Fruit fly (Drosophila melanogaster) whole organism, embryonic: ENCODE results near the gene Alg2.

Experiments used
- BEAF-32 ChIP-seq: fragments of 200-800 bp; sonication (Bioruptor generic); optimal IDR thresholded peaks from 3 replicates; lab custom pipeline; 2017; ENCODE audit warnings: missing biosample characterization, missing genetic modification characterization, mild to moderate bottlenecking, moderate library complexity, missing genetic modification reagents
- CG10366 ChIP-seq: fragments of 200-800 bp; sonication (Bioruptor generic); IDR thresholded peaks from 2 replicates; pipeline ENCODE4 v1.3.6; 2022; ENCODE audit warnings: missing biosample characterization, missing genetic modification characterization
- CG10431 ChIP-seq: fragments of 200-800 bp; sonication (Bioruptor generic); optimal IDR thresholded peaks from 3 replicates; lab custom pipeline; 2018; ENCODE audit warnings: missing biosample characterization, mild to moderate bottlenecking, missing genetic modification characterization
- CG11093 ChIP-seq: fragments of 200-800 bp; sonication (Bioruptor generic); IDR thresholded peaks from 3 replicates; pipeline ENCODE4 v1.3.6; 2022; ENCODE audit warnings: missing biosample characterization, missing genetic modification characterization
- CG11723 ChIP-seq: fragments of 200-800 bp; sonication (Bioruptor generic); optimal IDR thresholded peaks from 2 replicates; lab custom pipeline; 2017; ENCODE audit warnings: missing biosample characterization, mild to moderate bottlenecking, missing genetic modification characterization
- CG12104 ChIP-seq: fragments of 200-800 bp; sonication (Bioruptor generic); optimal IDR thresholded peaks from 3 replicates; lab custom pipeline; 2016; ENCODE audit warnings: missing biosample characterization, missing genetic modification characterization
- CG12391 ChIP-seq: fragments of 200-800 bp; sonication (Bioruptor generic); optimal IDR thresholded peaks from 3 replicates; lab custom pipeline; 2018; ENCODE audit warnings: missing biosample characterization, mild to moderate bottlenecking, missing genetic modification characterization, moderate library complexity
- CG13123 ChIP-seq: fragments of 200-800 bp; sonication (Bioruptor generic); optimal IDR thresholded peaks from 2 replicates; lab custom pipeline; 2016; ENCODE audit warnings: missing biosample characterization, missing genetic modification characterization
- CG14965 ChIP-seq: fragments of 200-800 bp; sonication (Bioruptor generic); optimal IDR thresholded peaks from 2 replicates; lab custom pipeline; 2016; ENCODE audit warnings: missing biosample characterization, missing genetic modification characterization, borderline replicate concordance
- CG2875 ChIP-seq: fragments of 200-800 bp; sonication (Bioruptor generic); optimal IDR thresholded peaks from 2 replicates; lab custom pipeline; 2017; ENCODE audit warnings: missing biosample characterization, mild to moderate bottlenecking, missing genetic modification characterization, missing genetic modification reagents
- CG3065 ChIP-seq: fragments of 200-800 bp; sonication (Bioruptor generic); optimal IDR thresholded peaks from 2 replicates; lab custom pipeline; 2016; ENCODE audit warnings: missing biosample characterization, missing genetic modification characterization
- CG4360 ChIP-seq: fragments of 200-800 bp; sonication (Bioruptor generic); IDR thresholded peaks from 2 replicates; pipeline ENCODE4 v1.3.6; 2022; ENCODE audit warnings: missing biosample characterization, missing genetic modification characterization
- CG8281 ChIP-seq: fragments of 200-800 bp; sonication (Bioruptor generic); optimal IDR thresholded peaks from 2 replicates; lab custom pipeline; 2018; ENCODE audit warnings: missing biosample characterization, mild to moderate bottlenecking, missing genetic modification characterization, moderate library complexity
- D ChIP-seq, 2 experiments: fragments of 200-800 bp in 1 of 2; fragments of >200 bp in 1 of 2; sonication (Bioruptor generic) in 1 of 2; optimal IDR thresholded peaks; 2 replicates in 1 of 2; 3 replicates in 1 of 2; lab custom pipeline; 2017; ENCODE audit warnings: mild to moderate bottlenecking in 1 of 2, missing biosample characterization in 1 of 2, missing genetic modification characterization in 1 of 2, missing genetic modification reagents in 1 of 2
- GATAe ChIP-seq: fragments of 200-800 bp; sonication (Bioruptor generic); conservative IDR thresholded peaks from 2 replicates; pipeline ENCODE4 v1.3.6; 2022; ENCODE audit warnings: missing biosample characterization, missing genetic modification characterization
- Med ChIP-seq: fragments of 200-800 bp; sonication (Bioruptor generic); peaks from one replicate; lab custom pipeline; 2016; ENCODE audit warnings: missing biosample characterization, missing genetic modification characterization, mild to moderate bottlenecking, inconsistent platforms, moderate library complexity
- Oli ChIP-seq: fragments of 200-800 bp; sonication (Bioruptor generic); optimal IDR thresholded peaks from 2 replicates; lab custom pipeline; 2018; ENCODE audit warnings: missing biosample characterization, mild to moderate bottlenecking, missing genetic modification characterization, moderate library complexity
- Rfx ChIP-seq: fragments of 200-800 bp; sonication (Bioruptor generic); IDR thresholded peaks from 2 replicates; pipeline ENCODE4 v1.3.6; 2022; ENCODE audit warnings: missing biosample characterization, missing genetic modification characterization
- Taf1 ChIP-seq: fragments of 200-800 bp; sonication (Bioruptor generic); IDR thresholded peaks from 2 replicates; pipeline ENCODE4 v1.3.6; 2022; ENCODE audit warnings: missing biosample characterization, missing genetic modification characterization
- Xrp1 ChIP-seq: fragments of 200-800 bp; sonication (Bioruptor generic); IDR thresholded peaks from 2 replicates; pipeline ENCODE4 v1.3.6; 2022; ENCODE audit warnings: missing biosample characterization, missing genetic modification characterization
- ab ChIP-seq: fragments of 200-800 bp; sonication (Bioruptor generic); optimal IDR thresholded peaks from 2 replicates; lab custom pipeline; 2016; ENCODE audit warnings: missing biosample characterization, missing genetic modification characterization
- al ChIP-seq: fragments of 200-800 bp; sonication (Bioruptor generic); IDR thresholded peaks from 2 replicates; pipeline ENCODE4 v1.3.6; 2022; ENCODE audit warnings: missing biosample characterization, missing genetic modification characterization
- ara ChIP-seq: fragments of 200-800 bp; sonication (Bioruptor generic); IDR thresholded peaks from 2 replicates; pipeline ENCODE4 v1.3.6; 2022; ENCODE audit warnings: missing biosample characterization, missing genetic modification characterization
- ash1 ChIP-seq: fragments of 200-800 bp; sonication (Bioruptor generic); optimal IDR thresholded peaks from 2 replicates; lab custom pipeline; 2018; ENCODE audit warnings: missing biosample characterization, mild to moderate bottlenecking, missing genetic modification characterization
- az2 ChIP-seq: fragments of 200-800 bp; sonication (Bioruptor generic); optimal IDR thresholded peaks from 3 replicates; lab custom pipeline; 2016; ENCODE audit warnings: missing biosample characterization, missing genetic modification characterization
- cas ChIP-seq: fragments of 200-800 bp; sonication (Bioruptor generic); IDR thresholded peaks from 2 replicates; pipeline ENCODE4 v1.3.6; 2022; ENCODE audit warnings: missing biosample characterization, missing genetic modification characterization
- cato ChIP-seq: fragments of 200-800 bp; sonication (Bioruptor generic); optimal IDR thresholded peaks from 2 replicates; lab custom pipeline; 2016; ENCODE audit warnings: missing biosample characterization, missing genetic modification characterization, borderline replicate concordance
- caup ChIP-seq: fragments of 200-800 bp; sonication (Bioruptor generic); optimal IDR thresholded peaks from 3 replicates; lab custom pipeline; 2017; ENCODE audit warnings: missing biosample characterization, mild to moderate bottlenecking, missing genetic modification characterization, moderate library complexity; ENCODE audit not compliant: severe bottlenecking
- ci ChIP-seq: fragments of 200-800 bp; sonication (Bioruptor generic); IDR thresholded peaks from 3 replicates; pipeline ENCODE4 v1.3.6; 2022; ENCODE audit warnings: missing biosample characterization, missing genetic modification characterization
- disco-r ChIP-seq: fragments of 200-800 bp; sonication (Bioruptor generic); optimal IDR thresholded peaks from 2 replicates; lab custom pipeline; 2016; ENCODE audit warnings: missing biosample characterization, missing genetic modification characterization
- dmrt11E ChIP-seq: fragments of 200-800 bp; sonication (Bioruptor generic); optimal IDR thresholded peaks from 3 replicates; lab custom pipeline; 2018; ENCODE audit warnings: missing biosample characterization, mild to moderate bottlenecking, missing genetic modification characterization, moderate library complexity
- fd102C ChIP-seq: fragments of 200-800 bp; sonication (Bioruptor generic); optimal IDR thresholded peaks from 2 replicates; lab custom pipeline; 2018; ENCODE audit warnings: missing biosample characterization, mild to moderate bottlenecking, missing genetic modification characterization, moderate library complexity
- gfzf ChIP-seq: fragments of 200-800 bp; sonication (Bioruptor generic); optimal IDR thresholded peaks from 2 replicates; lab custom pipeline; 2016; ENCODE audit warnings: missing biosample characterization, mild to moderate bottlenecking, missing genetic modification characterization, moderate library complexity
- grau ChIP-seq: fragments of 200-800 bp; optimal IDR thresholded peaks from 3 replicates; lab custom pipeline; 2019; ENCODE audit warnings: missing biosample characterization, mild to moderate bottlenecking, missing genetic modification characterization, moderate library complexity
- grn ChIP-seq: fragments of 200-800 bp; sonication (Bioruptor generic); optimal IDR thresholded peaks from 3 replicates; lab custom pipeline; 2017; ENCODE audit warnings: missing biosample characterization, missing genetic modification characterization
- gsb ChIP-seq: fragments of 200-800 bp; sonication (Bioruptor generic); IDR thresholded peaks from 2 replicates; pipeline ENCODE4 v1.3.6; 2022; ENCODE audit warnings: missing biosample characterization, missing genetic modification characterization
- hbn ChIP-seq: fragments of 200-800 bp; sonication (Bioruptor generic); IDR thresholded peaks from 2 replicates; pipeline ENCODE4 v1.3.6; 2022; ENCODE audit warnings: missing biosample characterization, missing genetic modification characterization; ENCODE audit not compliant: partially characterized antibody
- hkb ChIP-seq, 2 experiments: fragments of 200-800 bp in 1 of 2; fragments of >200 bp in 1 of 2; sonication (Bioruptor generic) in 1 of 2; IDR thresholded peaks in 1 of 2; optimal IDR thresholded peaks in 1 of 2; 2 replicates each; pipeline versions ENCODE4 v1.3.6 to Lab custom; 2017 to 2022; ENCODE audit warnings: missing biosample characterization in 1 of 2, missing genetic modification characterization in 1 of 2
- insv ChIP-seq, 2 experiments: fragments of 200-800 bp; sonication (Bioruptor generic); optimal IDR thresholded peaks; 3 replicates each; lab custom pipeline; 2016 to 2018; ENCODE audit warnings: missing biosample characterization in 2 of 2, missing genetic modification characterization in 2 of 2
- mam ChIP-seq: fragments of 200-800 bp; sonication (Bioruptor generic); optimal IDR thresholded peaks from 3 replicates; lab custom pipeline; 2016; ENCODE audit warnings: missing biosample characterization, missing genetic modification characterization
- nerfin-1 ChIP-seq: fragments of 200-800 bp; sonication (Bioruptor generic); optimal IDR thresholded peaks from 3 replicates; lab custom pipeline; 2019; ENCODE audit warnings: missing biosample characterization, mild to moderate bottlenecking, missing genetic modification characterization, moderate library complexity
- org-1 ChIP-seq: fragments of 200-800 bp; sonication (Bioruptor generic); optimal IDR thresholded peaks from 2 replicates; lab custom pipeline; 2017; ENCODE audit warnings: missing biosample characterization, missing genetic modification characterization
- ranshi ChIP-seq: fragments of 200-800 bp; sonication (Bioruptor generic); IDR thresholded peaks from 2 replicates; pipeline ENCODE4 v1.3.6; 2022; ENCODE audit warnings: missing biosample characterization, missing genetic modification characterization
- sd ChIP-seq: fragments of 200-800 bp; sonication (Bioruptor generic); optimal IDR thresholded peaks from 3 replicates; lab custom pipeline; 2018; ENCODE audit warnings: missing biosample characterization, mild to moderate bottlenecking, missing genetic modification characterization, moderate library complexity
- vvl ChIP-seq: fragments of 200-800 bp; sonication (Bioruptor generic); IDR thresholded peaks from 2 replicates; pipeline ENCODE4 v1.3.6; 2022; ENCODE audit warnings: missing biosample characterization, missing genetic modification characterization
- wor ChIP-seq: fragments of 200-800 bp; sonication (Bioruptor generic); IDR thresholded peaks from 2 replicates; pipeline ENCODE4 v1.3.6; 2022; ENCODE audit warnings: missing biosample characterization, missing genetic modification characterization
- zfh1 ChIP-seq: fragments of 200-800 bp; sonication (Bioruptor generic); IDR thresholded peaks from 3 replicates; pipeline ENCODE4 v1.3.6; 2022; ENCODE audit warnings: missing biosample characterization, missing genetic modification characterization

The Alg2 gene

DNA sequence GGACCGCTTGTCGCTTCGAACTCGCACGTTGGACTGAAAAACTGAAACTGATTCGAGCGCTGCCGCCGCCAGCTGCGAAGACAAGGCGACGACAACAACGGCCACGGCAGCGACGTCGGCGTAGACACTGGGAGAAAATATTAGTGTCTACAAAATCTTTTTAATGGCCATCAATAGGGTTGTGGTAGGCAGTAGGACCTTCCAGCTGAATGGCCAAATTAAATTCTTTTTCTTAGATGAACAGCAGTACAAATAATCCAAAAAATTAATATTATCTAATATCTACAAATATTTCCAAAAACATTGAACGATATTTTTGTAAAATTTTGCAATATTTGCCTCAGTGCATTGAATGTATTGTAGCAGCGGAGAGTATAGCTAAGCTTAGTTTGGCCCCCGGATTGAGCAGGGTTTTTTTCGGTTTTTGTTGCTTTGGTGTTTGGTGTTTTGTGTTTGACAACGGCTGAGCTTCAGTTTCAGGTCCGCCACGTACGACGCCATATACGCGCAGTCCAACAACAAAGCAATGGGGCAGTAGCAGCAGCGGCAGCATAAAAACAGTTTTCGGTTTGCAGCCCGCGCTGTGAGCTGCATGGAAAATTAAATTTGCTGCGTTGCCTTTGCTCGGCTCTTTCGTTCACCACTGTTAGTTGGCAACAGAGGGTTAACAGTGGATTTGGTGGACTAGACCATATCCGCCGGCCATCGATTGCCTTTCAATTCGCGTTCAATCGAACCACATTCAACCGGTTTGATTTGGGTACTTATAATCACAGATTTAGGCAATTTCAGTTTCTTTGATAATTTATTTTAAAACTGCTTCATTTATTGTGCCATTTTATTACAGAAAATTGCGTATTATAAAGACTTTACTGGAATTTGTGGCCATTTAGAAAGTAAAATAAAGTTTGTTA is 36.4 kb upstream of the Alg2 start, which contains the start of gene Cht7 (continued):
- peak; percentile 90 for TF ChIP-seq Xrp1 (GFP tag; lab: Robert Waterston, UW)
- TF ChIP-seq cato (GFP tag; lab: Kevin White, UChicago): peak; percentile 60
- TF ChIP-seq cas (GFP tag; lab: Robert Waterston, UW): 0 out of 2 replicates have a peak, but pooled peaks have one; percentile 17
- peak; percentile 27 for TF ChIP-seq disco-r (GFP tag; lab: Kevin White, UChicago)
- TF ChIP-seq dmrt11E (tag; lab: Kevin White, UChicago): peak; percentile 78
- TF ChIP-seq wor: peak; percentile 77
- peak; percentile 82 for TF ChIP-seq vvl
- peak; percentile 84 for TF ChIP-seq caup
- peak; percentile 72 for TF ChIP-seq sd
- TF ChIP-seq ci (GFP tag; lab: Robert Waterston, UW): peak; percentile 86
- TF ChIP-seq ash1 (GFP tag; lab: Kevin White, UChicago): no peak
- TF ChIP-seq gfzf (GFP tag; lab: Kevin White, UChicago): no peak
- peak in 1 of 2 experiments; percentile 39 for TF ChIP-seq insv (GFP tag; optimal IDR thresholded peaks at IDR 0.05; lab: Kevin White, UChicago)
- TF ChIP-seq al: peak; percentile 76
- TF ChIP-seq CG3065 (GFP tag; lab: Kevin White, UChicago): peak; percentile 48
- TF ChIP-seq CG10431 (GFP tag; lab: Kevin White, UChicago): peak; percentile 69
- TF ChIP-seq CG11093 (GFP tag; lab: Robert Waterston, UW): peak; percentile 78; the same call in 2 of the 3 replicates
- peak; percentile 91 for TF ChIP-seq Rfx (GFP tag; lab: Robert Waterston, UW)
- TF ChIP-seq grau (tag; lab: Kevin White, UChicago): peak; percentile 91
- peak; percentile 83 for TF ChIP-seq ara
- peak; percentile 84 for TF ChIP-seq zfh1
- peak; percentile 58 for TF ChIP-seq nerfin-1 (tag; lab: Kevin White, UChicago)
- peak; percentile 85 for TF ChIP-seq CG11723 (GFP tag; lab: Kevin White, UChicago)
- peak; percentile 96 for TF ChIP-seq Med (GFP tag; lab: Kevin White, UChicago)
- TF ChIP-seq Oli: peak; percentile 91
- TF ChIP-seq CG8281 (tag; lab: Kevin White, UChicago): peak; percentile 49
- peak; percentile 71; the same call in 1 of the 2 replicates for TF ChIP-seq ranshi (GFP tag; lab: Robert Waterston, UW)
- TF ChIP-seq fd102C (GFP tag; lab: Kevin White, UChicago): no peak
- TF ChIP-seq Taf1: no peak
- peak; percentile 71 for TF ChIP-seq gsb (GFP tag; lab: Robert Waterston, UW)
- 0 out of 2 replicates have a peak, but pooled peaks have one; percentile 15 for TF ChIP-seq CG4360 (GFP tag; lab: Robert Waterston, UW)
- TF ChIP-seq D (optimal IDR thresholded peaks at IDR 0.05; lab: Kevin White, UChicago): no peak
- TF ChIP-seq D (GFP tag; optimal IDR thresholded peaks at IDR 0.05; lab: Kevin White, UChicago): peak; percentile 81
- TF ChIP-seq CG12391 (tag; lab: Kevin White, UChicago): peak; percentile 90
- peak; percentile 47 for TF ChIP-seq mam (GFP tag; lab: Kevin White, UChicago)
- TF ChIP-seq CG12104 (GFP tag; lab: Kevin White, UChicago): peak; percentile 53
- TF ChIP-seq az2 (GFP tag; lab: Kevin White, UChicago): peak; percentile 88
- no peak for TF ChIP-seq hbn (GFP tag; lab: Robert Waterston, UW)
- no peak for TF ChIP-seq grn
- peak; percentile 35 for TF ChIP-seq CG13123
- TF ChIP-seq org-1 (GFP tag; lab: Kevin White, UChicago): peak; percentile 83
- peak; percentile 85 for TF ChIP-seq CG10366 (GFP tag; lab: Robert Waterston, UW)
- no peak for TF ChIP-seq hkb (optimal IDR thresholded peaks at IDR 0.05; lab: Kevin White, UChicago)
- TF ChIP-seq hkb (GFP tag; IDR thresholded peaks at IDR 0.05; lab: Robert Waterston, UW): peak; percentile 91
- no peak for TF ChIP-seq BEAF-32 (GFP tag; lab: Kevin White, UChicago)
- TF ChIP-seq CG2875 (GFP tag; lab: Kevin White, UChicago): peak; percentile 75
- no peak for TF ChIP-seq GATAe (GFP tag; lab: Robert Waterston, UW)
- TF ChIP-seq CG14965 (GFP tag; lab: Kevin White, UChicago): no peak
- no peak for TF ChIP-seq ab (GFP tag; lab: Kevin White, UChicago)
